Worm (Caenorhabditis elegans): Measurements from ENCODE around the gene cutl-19.

DNA sequence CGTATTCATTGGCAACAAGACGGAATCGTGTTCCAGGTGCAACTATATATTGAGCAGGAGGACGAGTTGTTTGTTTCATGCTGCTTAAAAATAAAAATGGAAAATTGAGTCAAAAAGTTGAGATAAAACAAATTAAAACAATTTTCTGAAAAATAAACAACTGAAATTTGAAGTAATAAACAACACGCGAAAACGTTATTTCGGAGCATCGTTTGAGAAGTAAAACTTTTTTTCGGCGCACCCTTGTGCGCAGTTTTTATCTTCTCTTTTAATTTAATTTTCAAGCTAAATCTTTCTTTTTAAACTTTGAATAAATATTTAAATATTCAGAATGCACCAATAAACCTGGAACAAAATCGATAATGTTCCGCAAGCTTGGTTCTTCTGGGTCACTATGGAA lies 36.7 kb upstream of the cutl-19 start, which contains the start of the genes sumv-1 and gop-1:
- TF ChIP-seq ceh-82 (tag; optimal IDR thresholded peaks at IDR 0.05), result no peak
- TF ChIP-seq aly-2 (tag; optimal IDR thresholded peaks at IDR 0.05), result no peak
- TF ChIP-seq nhr-11 (tag; optimal IDR thresholded peaks at IDR 0.05), result no peak
- TF ChIP-seq elt-1 (tag; optimal IDR thresholded peaks at IDR 0.05), result no peak
- no peak for TF ChIP-seq sem-4 (tag; optimal IDR thresholded peaks at IDR 0.05)
- no peak for TF ChIP-seq unc-62 (GFP tag; optimal IDR thresholded peaks at IDR 0.05)
